Worm (Caenorhabditis elegans) whole organism, L3 larva: Measurements from ENCODE around the gene T07E3.2.
A peak's percentile ranks its signal among the peaks of the same experiment; 100 is the strongest.

ENCODE experiments used
- ama-1 ChIP-seq: fragments of 150-350 bp; optimal IDR thresholded peaks from 2 replicates; lab custom pipeline; 2018
- nfya-1 ChIP-seq: sonication (generic microtip); optimal IDR thresholded peaks from 2 replicates; lab custom pipeline; 2017; ENCODE audit warnings: missing genetic modification characterization, mild to moderate bottlenecking, missing compliant biosample characterization, antibody characterized with exemption, moderate library complexity; ENCODE audit not compliant: insufficient read depth
- nhr-25 ChIP-seq: sonication (generic microtip); optimal IDR thresholded peaks from 2 replicates; lab custom pipeline; 2017; ENCODE audit warnings: missing biosample characterization, missing genetic modification characterization
- snpc-4 ChIP-seq: fragments of 150-350 bp; optimal IDR thresholded peaks from 2 replicates; lab custom pipeline; 2014; ENCODE audit warnings: missing biosample characterization, missing genetic modification characterization
- unc-39 ChIP-seq: sonication (generic microtip); optimal IDR thresholded peaks from 4 replicates; lab custom pipeline; 2017; ENCODE audit warnings: missing biosample characterization, missing genetic modification characterization

DNA sequence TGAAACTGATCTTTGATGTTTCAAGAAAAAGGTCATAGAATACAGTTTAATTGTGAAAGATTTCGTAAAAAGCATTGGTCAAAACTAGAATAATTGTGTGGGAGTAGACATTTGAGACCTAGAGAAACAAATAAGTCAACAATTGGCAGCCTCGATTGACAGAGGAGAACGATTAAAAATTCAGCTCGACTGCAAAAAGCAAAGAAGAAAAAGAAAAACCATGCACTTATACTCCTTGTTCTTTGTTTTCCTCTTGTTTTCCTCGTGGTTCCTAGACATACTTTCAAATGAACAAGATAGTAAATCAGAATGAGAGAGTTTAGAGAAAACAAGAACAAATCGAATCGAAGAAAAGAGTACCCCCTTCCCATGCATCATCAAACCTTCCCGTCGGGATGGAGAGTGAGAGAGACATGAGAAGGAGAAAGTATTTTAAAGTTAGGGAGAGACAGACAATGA is 49.1 kb upstream of the T07E3.2 start:
- TF ChIP-seq ama-1 (lab: Kevin White, UChicago), result no peak
- TF ChIP-seq nfya-1 (tag; lab: Kevin White, UChicago), result peak; percentile 33
- peak; percentile 3 for TF ChIP-seq nhr-25 (tag; lab: Kevin White, UChicago)
- TF ChIP-seq unc-39 (tag; lab: Kevin White, UChicago), result no peak
- no peak for TF ChIP-seq snpc-4 (tag; lab: Kevin White, UChicago)
